Worm (Caenorhabditis elegans): ENCODE data around the gene mdt-4.

DNA sequence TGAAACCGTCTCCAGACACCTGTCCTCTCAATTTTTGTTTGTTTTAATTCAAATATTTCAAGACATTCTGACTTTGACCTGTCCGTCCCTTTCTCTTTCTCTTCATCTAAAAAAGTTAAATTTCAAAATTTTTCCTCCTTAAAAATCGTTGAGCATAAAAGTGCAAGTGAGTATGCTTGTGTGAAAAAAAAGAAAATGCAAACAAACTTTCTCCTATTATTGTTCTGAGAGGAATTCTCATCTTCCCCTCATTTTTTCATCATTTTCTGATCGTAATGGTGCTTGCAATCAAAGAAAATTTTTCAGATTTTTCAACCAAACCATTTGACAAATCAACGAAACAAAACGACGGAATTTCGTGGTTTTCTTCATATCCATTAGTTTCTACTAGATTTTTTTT, 25.1 kb upstream of the mdt-4 start, which contains the start of gene shc-2:
- TF ChIP-seq B0310.2 (tag; optimal IDR thresholded peaks at IDR 0.05) (no peak), tbx-11 (GFP tag; IDR thresholded peaks at IDR 0.05) (no peak), pes-1 (GFP tag; IDR thresholded peaks at IDR 0.05) (no peak), tbx-37 (GFP tag; conservative IDR thresholded peaks at IDR 0.05) (no peak)
